Worm (Caenorhabditis elegans) whole organism, young adult: Measurements from ENCODE around the gene Y57G11C.46.
"Not testable (repeated sequence)": the region's sequence is repeated elsewhere in the genome, so short reads cannot be mapped to it uniquely, and the experiment has no call there.

ENCODE experiments used
- B0261.1 ChIP-seq: sonication (generic microtip); optimal IDR thresholded peaks from 2 replicates; lab custom pipeline; 2016; ENCODE audit warnings: mild to moderate bottlenecking, missing genetic modification characterization, moderate library complexity, missing compliant biosample characterization
- D2030.7 ChIP-seq: fragments of 200-800 bp; sonication (Bioruptor generic); IDR thresholded peaks from 2 replicates; pipeline ENCODE4 v1.3.6; 2022; ENCODE audit warnings: missing genetic modification reagents, missing genetic modification characterization, missing compliant biosample characterization
- F10E7.11 ChIP-seq: sonication (generic microtip); optimal IDR thresholded peaks from 2 replicates; lab custom pipeline; 2017; ENCODE audit warnings: mild to moderate bottlenecking, missing genetic modification characterization, moderate library complexity, missing compliant biosample characterization
- F23B12.7 ChIP-seq: sonication (generic microtip); optimal IDR thresholded peaks from 2 replicates; lab custom pipeline; 2017; ENCODE audit warnings: missing genetic modification characterization, mild to moderate bottlenecking, missing compliant biosample characterization, antibody characterized with exemption, moderate library complexity; ENCODE audit not compliant: insufficient read depth
- F57A8.1 ChIP-seq: fragments of 200-800 bp; sonication (Bioruptor generic); optimal IDR thresholded peaks from 2 replicates; lab custom pipeline; 2018; ENCODE audit warnings: mild to moderate bottlenecking, missing genetic modification characterization, moderate library complexity, missing compliant biosample characterization
- K12H6.12 ChIP-seq: fragments of 200-800 bp; sonication (Bioruptor generic); optimal IDR thresholded peaks from 2 replicates; lab custom pipeline; 2018; ENCODE audit warnings: mild to moderate bottlenecking, missing genetic modification characterization, missing compliant biosample characterization
- T07F8.4 ChIP-seq: sonication (generic microtip); optimal IDR thresholded peaks from 2 replicates; lab custom pipeline; 2016; ENCODE audit warnings: mild to moderate bottlenecking, missing genetic modification characterization, moderate library complexity, missing compliant biosample characterization
- Y53G8AR.9 ChIP-seq: fragments of 200-800 bp; sonication (Bioruptor generic); conservative IDR thresholded peaks from 2 replicates; pipeline ENCODE4 v1.3.6; 2022; ENCODE audit warnings: missing genetic modification reagents, missing genetic modification characterization, missing compliant biosample characterization
- akir-1 ChIP-seq: fragments of 200-800 bp; sonication (Bioruptor generic); optimal IDR thresholded peaks from 2 replicates; lab custom pipeline; 2018; ENCODE audit warnings: mild to moderate bottlenecking, missing genetic modification characterization, moderate library complexity, missing compliant biosample characterization
- aptf-2 ChIP-seq: fragments of 200-800 bp; sonication (Bioruptor generic); conservative IDR thresholded peaks from 2 replicates; pipeline ENCODE4 v1.3.6; 2022; ENCODE audit warnings: missing genetic modification reagents, missing genetic modification characterization, missing compliant biosample characterization
- aptf-3 ChIP-seq: fragments of 200-800 bp; sonication (Bioruptor generic); IDR thresholded peaks from 2 replicates; pipeline ENCODE4 v1.3.6; 2022; ENCODE audit warnings: missing genetic modification characterization, missing compliant biosample characterization
- atf-7 ChIP-seq: sonication (generic microtip); optimal IDR thresholded peaks from 2 replicates; lab custom pipeline; 2017; ENCODE audit warnings: mild to moderate bottlenecking, missing genetic modification characterization, missing compliant biosample characterization
- attf-6 ChIP-seq: fragments of 200-800 bp; sonication (Bioruptor generic); IDR thresholded peaks from 2 replicates; pipeline ENCODE4 v1.3.6; 2022; ENCODE audit warnings: missing genetic modification reagents, missing genetic modification characterization, missing compliant biosample characterization
- ccch-3 ChIP-seq: fragments of 200-800 bp; sonication (Bioruptor generic); optimal IDR thresholded peaks from 2 replicates; lab custom pipeline; 2018; ENCODE audit warnings: mild to moderate bottlenecking, missing genetic modification characterization, missing compliant biosample characterization
- cebp-1 ChIP-seq, 2 experiments: fragments of 200-800 bp in 1 of 2; sonication (Bioruptor generic) in 1 of 2; sonication (generic microtip) in 1 of 2; IDR thresholded peaks in 1 of 2; optimal IDR thresholded peaks in 1 of 2; 2 replicates each; pipeline versions ENCODE4 v1.3.6 to Lab custom; 2017 to 2022; ENCODE audit warnings: missing compliant biosample characterization in 2 of 2, missing genetic modification characterization in 2 of 2, mild to moderate bottlenecking in 1 of 2, missing genetic modification reagents in 1 of 2, moderate library complexity in 1 of 2
- cebp-2 ChIP-seq: fragments of 200-800 bp; sonication (Bioruptor generic); IDR thresholded peaks from 2 replicates; pipeline ENCODE4 v1.3.6; 2022; ENCODE audit warnings: missing genetic modification characterization, missing compliant biosample characterization
- ceh-40 ChIP-seq: fragments of 200-800 bp; sonication (Bioruptor generic); IDR thresholded peaks from 2 replicates; pipeline ENCODE4 v1.3.6; 2022; ENCODE audit warnings: missing genetic modification characterization, missing compliant biosample characterization
- chd-7 ChIP-seq: sonication (generic microtip); optimal IDR thresholded peaks from 2 replicates; lab custom pipeline; 2016; ENCODE audit warnings: mild to moderate bottlenecking, missing genetic modification characterization, moderate library complexity, missing compliant biosample characterization
- die-1 ChIP-seq: sonication (generic microtip); optimal IDR thresholded peaks from 2 replicates; lab custom pipeline; 2016; ENCODE audit warnings: missing genotype, mild to moderate bottlenecking, missing genetic modification characterization, missing compliant biosample characterization
- dpl-1 ChIP-seq: fragments of 150-350 bp; optimal IDR thresholded peaks from 2 replicates; lab custom pipeline; 2014; ENCODE audit warnings: missing biosample characterization, missing genetic modification reagents, missing genetic modification characterization
- egrh-3 ChIP-seq: fragments of 200-800 bp; sonication (Bioruptor generic); IDR thresholded peaks from 2 replicates; pipeline ENCODE4 v1.3.6; 2022; ENCODE audit warnings: missing genetic modification reagents, missing genetic modification characterization, missing compliant biosample characterization
- hlh-12 ChIP-seq: sonication (generic microtip); optimal IDR thresholded peaks from 2 replicates; lab custom pipeline; 2016; ENCODE audit warnings: missing genetic modification characterization, missing compliant biosample characterization
- hlh-26 ChIP-seq: fragments of 200-800 bp; sonication (Bioruptor generic); conservative IDR thresholded peaks from 2 replicates; pipeline ENCODE4 v1.3.6; 2022; ENCODE audit warnings: missing genetic modification reagents, missing genetic modification characterization, missing compliant biosample characterization
- hmg-1.2 ChIP-seq: fragments of 200-800 bp; sonication (Bioruptor generic); IDR thresholded peaks from 2 replicates; pipeline ENCODE4 v1.3.6; 2022; ENCODE audit warnings: missing genetic modification reagents, missing genetic modification characterization, missing compliant biosample characterization
- let-607 ChIP-seq, 2 experiments: fragments of 200-800 bp in 1 of 2; sonication (Bioruptor generic) in 1 of 2; sonication (generic microtip) in 1 of 2; optimal IDR thresholded peaks; 2 replicates each; lab custom pipeline; 2016 to 2018; ENCODE audit warnings: mild to moderate bottlenecking in 2 of 2, missing compliant biosample characterization in 2 of 2, missing genetic modification characterization in 2 of 2, moderate library complexity in 2 of 2, missing genotype in 1 of 2
- lin-35 ChIP-seq, 3 experiments: fragments of 150-350 bp in 2 of 3; sonication (generic microtip) in 1 of 3; optimal IDR thresholded peaks; 2 replicates each; lab custom pipeline; 2014 to 2018; ENCODE audit warnings: missing biosample characterization in 3 of 3, missing genetic modification characterization in 3 of 3, missing genetic modification reagents in 3 of 3
- lin-54 ChIP-seq: fragments of 200-800 bp; sonication (Bioruptor generic); optimal IDR thresholded peaks from 2 replicates; lab custom pipeline; 2018; ENCODE audit warnings: mild to moderate bottlenecking, missing genetic modification characterization, missing compliant biosample characterization
- lsl-1 ChIP-seq: fragments of 200-800 bp; sonication (Bioruptor generic); optimal IDR thresholded peaks from 2 replicates; lab custom pipeline; 2018; ENCODE audit warnings: mild to moderate bottlenecking, missing genetic modification characterization, moderate library complexity, missing compliant biosample characterization
- nfya-1 ChIP-seq: sonication (generic microtip); optimal IDR thresholded peaks from 2 replicates; lab custom pipeline; 2017; ENCODE audit warnings: antibody characterized with exemption, missing compliant biosample characterization, missing genetic modification characterization, borderline replicate concordance; ENCODE audit not compliant: insufficient read depth
- nfyb-1 ChIP-seq: fragments of 200-800 bp; sonication (Bioruptor generic); IDR thresholded peaks from 2 replicates; pipeline ENCODE4 v1.3.6; 2022; ENCODE audit warnings: missing genetic modification reagents, missing genetic modification characterization, missing compliant biosample characterization
- nhr-179 ChIP-seq: sonication (generic microtip); optimal IDR thresholded peaks from 2 replicates; lab custom pipeline; 2016; ENCODE audit warnings: mild to moderate bottlenecking, missing genetic modification characterization, missing compliant biosample characterization
- nhr-90 ChIP-seq: sonication (generic microtip); optimal IDR thresholded peaks from 2 replicates; lab custom pipeline; 2016; ENCODE audit warnings: missing genotype, mild to moderate bottlenecking, missing genetic modification characterization, missing compliant biosample characterization
- pha-4 ChIP-seq: fragments of 150-350 bp; sonication (generic microtip); optimal IDR thresholded peaks from 2 replicates; lab custom pipeline; 2014; ENCODE audit warnings: missing biosample characterization, missing genetic modification reagents, missing genetic modification characterization
- sea-2 ChIP-seq: fragments of 200-800 bp; sonication (Bioruptor generic); IDR thresholded peaks from 2 replicates; pipeline ENCODE4 v1.3.6; 2022; ENCODE audit warnings: missing genetic modification characterization, missing compliant biosample characterization
- snpc-1.1 ChIP-seq: sonication (generic microtip); optimal IDR thresholded peaks from 2 replicates; lab custom pipeline; 2017; ENCODE audit warnings: missing genetic modification characterization, mild to moderate bottlenecking, missing compliant biosample characterization, antibody characterized with exemption, moderate library complexity, missing genotype, missing genetic modification reagents; ENCODE audit not compliant: insufficient read depth
- snpc-3.4 ChIP-seq: sonication (generic microtip); optimal IDR thresholded peaks from 2 replicates; lab custom pipeline; 2017; ENCODE audit warnings: missing genetic modification characterization, mild to moderate bottlenecking, missing compliant biosample characterization, antibody characterized with exemption, moderate library complexity, missing genotype, missing genetic modification reagents
- snpc-4 ChIP-seq, 5 experiments: fragments of 150-350 bp in 1 of 5; sonication (generic microtip) in 4 of 5; optimal IDR thresholded peaks; 2 replicates each; lab custom pipeline; 2014 to 2018; ENCODE audit warnings: missing genetic modification characterization in 5 of 5, missing biosample characterization in 3 of 5, antibody characterized with exemption in 2 of 5, mild to moderate bottlenecking in 2 of 5, missing compliant biosample characterization in 2 of 5, missing genotype in 2 of 5, moderate library complexity in 2 of 5, missing genetic modification reagents in 1 of 5
- tbp1 ChIP-seq: fragments of 200-800 bp; sonication (Bioruptor generic); optimal IDR thresholded peaks from 2 replicates; lab custom pipeline; 2018; ENCODE audit warnings: mild to moderate bottlenecking, missing genetic modification characterization, missing compliant biosample characterization
- zfh-2 ChIP-seq: fragments of 200-800 bp; sonication (Bioruptor generic); conservative IDR thresholded peaks from 2 replicates; pipeline ENCODE4 v1.3.6; 2022; ENCODE audit warnings: missing genetic modification reagents, missing genetic modification characterization, missing compliant biosample characterization
- ztf-22 ChIP-seq: fragments of 200-800 bp; sonication (Bioruptor generic); optimal IDR thresholded peaks from 2 replicates; lab custom pipeline; 2018; ENCODE audit warnings: mild to moderate bottlenecking, missing genetic modification characterization, moderate library complexity, missing compliant biosample characterization
- ztf-28 ChIP-seq: fragments of 200-800 bp; sonication (Bioruptor generic); IDR thresholded peaks from 2 replicates; pipeline ENCODE4 v1.3.6; 2022; ENCODE audit warnings: missing genetic modification reagents, missing genetic modification characterization, missing compliant biosample characterization
- ztf-3 ChIP-seq: fragments of 200-800 bp; sonication (Bioruptor generic); optimal IDR thresholded peaks from 2 replicates; lab custom pipeline; 2018; ENCODE audit warnings: mild to moderate bottlenecking, missing genetic modification characterization, missing compliant biosample characterization

The Y57G11C.46 gene

DNA sequence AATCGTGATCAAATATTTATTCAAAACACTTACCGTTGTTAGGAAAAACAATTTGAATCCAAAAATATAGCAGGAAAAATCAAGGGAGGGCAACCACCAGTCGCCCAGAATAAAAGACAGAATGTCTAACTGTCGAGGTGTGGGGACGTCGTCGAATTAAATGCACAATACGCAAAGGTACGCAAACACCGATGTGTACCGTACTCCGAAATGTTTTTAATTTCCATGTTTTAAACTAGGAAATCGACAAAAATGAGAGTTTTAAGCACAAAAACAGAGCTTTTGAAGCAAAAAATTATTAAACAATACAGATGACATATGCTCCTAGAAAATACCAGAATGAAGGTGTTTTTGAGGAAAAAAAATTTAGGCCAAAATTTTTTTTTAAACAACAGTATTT is 41.7 kb downstream of the Y57G11C.46 start, which contains the start of gene Y57G11C.51:
Y57G11C.51 (minus strand) TSS at position 101 of the 400 bp plus-strand sequence.
- TF ChIP-seq snpc-4 (GFP tag; optimal IDR thresholded peaks at IDR 0.05; lab: Kevin White, UChicago) = not testable (repeated sequence)
- TF ChIP-seq snpc-4 (tag; optimal IDR thresholded peaks at IDR 0.05; lab: Kevin White, UChicago) = peak in 1 of 4 experiments; percentile 40

DNA sequence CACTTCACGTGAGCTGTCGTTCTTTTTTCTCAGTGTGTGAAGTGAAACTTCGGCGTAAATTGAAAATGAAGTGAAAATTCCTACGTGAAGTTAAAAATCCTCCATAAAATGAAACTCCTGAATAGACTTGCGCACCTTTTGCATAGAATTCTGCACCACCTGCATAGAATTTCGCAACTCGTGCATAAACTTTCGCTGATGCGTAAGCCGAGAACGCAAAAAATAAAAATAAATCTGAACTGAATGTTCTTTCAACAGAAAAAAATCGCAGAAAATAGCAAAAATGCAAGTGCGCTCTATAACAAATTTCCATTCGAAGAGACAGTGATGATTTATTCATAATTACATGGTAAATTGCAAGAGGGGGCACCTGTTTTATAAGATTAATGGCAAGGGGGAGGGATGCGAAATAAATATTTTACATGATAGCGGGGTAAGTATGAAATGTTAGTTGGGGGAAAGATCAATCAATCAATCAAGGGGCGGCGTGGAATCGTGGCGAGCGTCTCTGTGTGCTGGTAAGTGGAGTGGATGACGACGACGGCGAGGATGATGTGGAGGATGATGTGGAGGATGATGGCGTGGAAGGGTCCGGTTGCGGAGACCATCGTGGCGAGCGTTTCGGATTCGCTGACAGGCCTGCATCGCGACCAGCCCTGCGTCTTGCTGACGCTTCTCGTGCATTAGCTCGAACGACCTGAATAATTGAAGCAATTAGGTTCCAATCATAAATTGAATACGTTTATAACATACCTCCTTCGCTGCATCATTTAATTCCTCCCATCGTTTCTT is 42.7 kb downstream of the Y57G11C.46 start, which contains the start of gene Y57G11C.36:
Y57G11C.36 (minus strand) TSS at position 502 of the 792 bp plus-strand sequence.
- TF ChIP-seq lin-35 (GFP tag; optimal IDR thresholded peaks at IDR 0.05; lab: Kevin White, UChicago) (no peak), chd-7 (no peak), dpl-1 (GFP tag; lab: Kevin White, UChicago) (no peak), ceh-40 (GFP tag; lab: Robert Waterston, UW) (no peak), atf-7 (tag; lab: Kevin White, UChicago) (no peak), nhr-179 (no peak), hlh-12 (tag; lab: Kevin White, UChicago) (no peak), pha-4 (tag; lab: Kevin White, UChicago) (no peak), snpc-4 (GFP tag; optimal IDR thresholded peaks at IDR 0.05; lab: Kevin White, UChicago) (no peak), snpc-4 (tag; optimal IDR thresholded peaks at IDR 0.05; lab: Kevin White, UChicago) (peak in 1 of 4 experiments; percentile 83), ztf-3 (no peak), T07F8.4 (tag; lab: Kevin White, UChicago) (no peak), K12H6.12 (tag; lab: Kevin White, UChicago) (no peak), D2030.7 (GFP tag; lab: Robert Waterston, UW) (no peak), F23B12.7 (no peak), tbp1 (GFP tag; lab: Kevin White, UChicago) (no peak), nhr-90 (no peak), hmg-1.2 (GFP tag; lab: Robert Waterston, UW) (no peak), lsl-1 (no peak), akir-1 (no peak), cebp-2 (no peak), cebp-1 (GFP tag; IDR thresholded peaks at IDR 0.05; lab: Robert Waterston, UW) (no peak), cebp-1 (tag; optimal IDR thresholded peaks at IDR 0.05; lab: Kevin White, UChicago) (peak; percentile 50), hlh-26 (GFP tag; lab: Robert Waterston, UW) (no peak), sea-2 (GFP tag; lab: Robert Waterston, UW) (no peak), ztf-28 (no peak), die-1 (tag; lab: Kevin White, UChicago) (no peak), egrh-3 (GFP tag; lab: Robert Waterston, UW) (peak; percentile 45; the same call in 1 of the 2 replicates), aptf-3 (GFP tag; lab: Robert Waterston, UW) (no peak), ztf-22 (GFP tag; lab: Kevin White, UChicago) (no peak), F57A8.1 (GFP tag; lab: Kevin White, UChicago) (no peak), lin-54 (GFP tag; lab: Kevin White, UChicago) (no peak), snpc-1.1 (tag; lab: Kevin White, UChicago) (peak; percentile 19), let-607 (tag; optimal IDR thresholded peaks at IDR 0.05; lab: Kevin White, UChicago) (no peak), nfya-1 (tag; lab: Kevin White, UChicago) (no peak), nfyb-1 (GFP tag; lab: Robert Waterston, UW) (no peak), zfh-2 (peak; percentile 67), attf-6 (GFP tag; lab: Robert Waterston, UW) (peak; percentile 72), F10E7.11 (tag; lab: Kevin White, UChicago) (no peak), Y53G8AR.9 (GFP tag; lab: Robert Waterston, UW) (no peak), ccch-3 (GFP tag; lab: Kevin White, UChicago) (no peak), snpc-3.4 (peak; percentile 17), aptf-2 (GFP tag; lab: Robert Waterston, UW) (no peak), B0261.1 (tag; lab: Kevin White, UChicago) (no peak)
